Fruit fly (Drosophila melanogaster) whole organism, adult: ENCODE data around the gene CycK.

Source experiments
- Hr96 ChIP-seq: fragments of 200-800 bp; sonication (Bioruptor generic); optimal IDR thresholded peaks from 2 replicates; lab custom pipeline; 2016; ENCODE audit warnings: missing biosample characterization, missing genetic modification characterization

Gene CycK

dm6 chr2L:22079332-22079731, 50.6 kb downstream of the CycK start, which contains the start of gene ttm3:
TSS of gene ttm3 (plus strand) at chr2L:22079632.
- TF ChIP-seq Hr96 (GFP tag; lab: Kevin White, UChicago) = no peak
